Fruit fly (Drosophila melanogaster) whole organism, embryonic: ENCODE measurements around the gene scny.

ENCODE experiments used
- Atf-2 ChIP-seq: fragments of 200-800 bp; sonication (Bioruptor generic); optimal IDR thresholded peaks from 2 replicates; lab custom pipeline; 2016; ENCODE audit warnings: missing biosample characterization, missing genetic modification characterization
- B-H2 ChIP-seq: fragments of 200-800 bp; sonication (Bioruptor generic); optimal IDR thresholded peaks from 2 replicates; lab custom pipeline; 2018; ENCODE audit warnings: missing biosample characterization, mild to moderate bottlenecking, missing genetic modification characterization
- CG12219 ChIP-seq: fragments of 200-800 bp; sonication (Bioruptor generic); optimal IDR thresholded peaks from 3 replicates; lab custom pipeline; 2018; ENCODE audit warnings: missing biosample characterization, mild to moderate bottlenecking, missing genetic modification characterization
- CG12942 ChIP-seq: fragments of 200-800 bp; sonication (Bioruptor generic); optimal IDR thresholded peaks from 3 replicates; lab custom pipeline; 2016; ENCODE audit warnings: missing biosample characterization, missing genetic modification characterization
- CG13424 ChIP-seq: fragments of 200-800 bp; sonication (Bioruptor generic); optimal IDR thresholded peaks from 2 replicates; lab custom pipeline; 2019; ENCODE audit warnings: missing biosample characterization, mild to moderate bottlenecking, missing genetic modification characterization, moderate library complexity
- CG13894 ChIP-seq: fragments of 200-800 bp; sonication (Bioruptor generic); optimal IDR thresholded peaks from 3 replicates; lab custom pipeline; 2018; ENCODE audit warnings: missing biosample characterization, mild to moderate bottlenecking, missing genetic modification characterization, moderate library complexity
- CG15011 ChIP-seq: fragments of 200-800 bp; sonication (Bioruptor generic); optimal IDR thresholded peaks from 3 replicates; lab custom pipeline; 2018; ENCODE audit warnings: missing biosample characterization, mild to moderate bottlenecking, missing genetic modification characterization
- CG15601 ChIP-seq: fragments of 200-800 bp; sonication (Bioruptor generic); optimal IDR thresholded peaks from 3 replicates; lab custom pipeline; 2019; ENCODE audit warnings: missing biosample characterization, mild to moderate bottlenecking, missing genetic modification characterization, moderate library complexity
- CG17328 ChIP-seq: fragments of 200-800 bp; sonication (Bioruptor generic); IDR thresholded peaks from 2 replicates; pipeline ENCODE4 v1.3.6; 2022; ENCODE audit warnings: missing biosample characterization, missing genetic modification characterization
- CG17912 ChIP-seq: fragments of 200-800 bp; sonication (Bioruptor generic); optimal IDR thresholded peaks from 2 replicates; lab custom pipeline; 2018; ENCODE audit warnings: missing biosample characterization, mild to moderate bottlenecking, missing genetic modification characterization
- CG1792 ChIP-seq: fragments of 200-800 bp; sonication (Bioruptor generic); optimal IDR thresholded peaks from 2 replicates; lab custom pipeline; 2016; ENCODE audit warnings: missing biosample characterization, missing genetic modification characterization
- CG2129 ChIP-seq: fragments of 200-800 bp; sonication (Bioruptor generic); IDR thresholded peaks from 2 replicates; pipeline ENCODE4 v1.3.6; 2022; ENCODE audit warnings: missing biosample characterization, missing genetic modification characterization; ENCODE audit not compliant: partially characterized antibody
- CG2678 ChIP-seq: fragments of 200-800 bp; sonication (Bioruptor generic); optimal IDR thresholded peaks from 3 replicates; lab custom pipeline; 2019; ENCODE audit warnings: missing biosample characterization, mild to moderate bottlenecking, missing genetic modification characterization, moderate library complexity
- CG30431 ChIP-seq: fragments of 200-800 bp; sonication (Bioruptor generic); optimal IDR thresholded peaks from 2 replicates; lab custom pipeline; 2017; ENCODE audit warnings: missing biosample characterization, missing genetic modification characterization
- CG3065 ChIP-seq: fragments of 200-800 bp; sonication (Bioruptor generic); optimal IDR thresholded peaks from 2 replicates; lab custom pipeline; 2016; ENCODE audit warnings: missing biosample characterization, missing genetic modification characterization
- CG3995 ChIP-seq: fragments of 200-800 bp; sonication (Bioruptor generic); optimal IDR thresholded peaks from 3 replicates; lab custom pipeline; 2016; ENCODE audit warnings: missing biosample characterization, missing genetic modification characterization
- CG4854 ChIP-seq: fragments of 200-800 bp; sonication (Bioruptor generic); optimal IDR thresholded peaks from 2 replicates; lab custom pipeline; 2016; ENCODE audit warnings: missing biosample characterization, missing genetic modification characterization, inconsistent platforms
- CG8478 ChIP-seq: fragments of >200 bp; optimal IDR thresholded peaks from 2 replicates; lab custom pipeline; 2018
- CG9215 ChIP-seq: fragments of 200-800 bp; sonication (Bioruptor generic); IDR thresholded peaks from 2 replicates; pipeline ENCODE4 v1.3.6; 2022; ENCODE audit warnings: missing biosample characterization, missing genetic modification characterization
- CG9876 ChIP-seq: fragments of 200-800 bp; sonication (Bioruptor generic); optimal IDR thresholded peaks from 2 replicates; lab custom pipeline; 2016; ENCODE audit warnings: missing biosample characterization, missing genetic modification characterization
- CoRest ChIP-seq: fragments of 200-800 bp; sonication (Bioruptor generic); optimal IDR thresholded peaks from 3 replicates; lab custom pipeline; 2018; ENCODE audit warnings: missing biosample characterization, mild to moderate bottlenecking, missing genetic modification characterization, moderate library complexity
- Dfd ChIP-seq, 2 experiments: fragments of >200 bp; optimal IDR thresholded peaks; 2 replicates each; lab custom pipeline; 2017; ENCODE audit warnings: missing biosample characterization in 2 of 2, missing genetic modification characterization in 2 of 2
- Doc2 ChIP-seq: fragments of 200-800 bp; sonication (Bioruptor generic); IDR thresholded peaks from 2 replicates; pipeline ENCODE4 v1.3.6; 2022; ENCODE audit warnings: missing biosample characterization, missing genetic modification characterization
- Drgx ChIP-seq: fragments of 200-800 bp; sonication (Bioruptor generic); IDR thresholded peaks from 2 replicates; pipeline ENCODE4 v1.3.6; 2022; ENCODE audit warnings: missing biosample characterization, missing genetic modification characterization
- HmgZ ChIP-seq: fragments of 200-800 bp; sonication (Bioruptor generic); optimal IDR thresholded peaks from 2 replicates; lab custom pipeline; 2018; ENCODE audit warnings: missing biosample characterization, mild to moderate bottlenecking, missing genetic modification characterization
- Lpt ChIP-seq: fragments of >200 bp; optimal IDR thresholded peaks from 2 replicates; lab custom pipeline; 2018; ENCODE audit warnings: missing biosample characterization, missing genetic modification characterization
- NFAT ChIP-seq: fragments of 200-800 bp; sonication (Bioruptor generic); IDR thresholded peaks from 2 replicates; pipeline ENCODE4 v1.3.6; 2022; ENCODE audit warnings: missing biosample characterization, missing genetic modification characterization
- Nf-YA ChIP-seq: fragments of 200-800 bp; sonication (Bioruptor generic); IDR thresholded peaks from 2 replicates; pipeline ENCODE4 v1.3.6; 2022; ENCODE audit warnings: missing biosample characterization, missing genetic modification characterization
- Optix ChIP-seq: fragments of 200-800 bp; sonication (Bioruptor generic); IDR thresholded peaks from 3 replicates; pipeline ENCODE4 v1.3.6; 2022; ENCODE audit warnings: missing biosample characterization, missing genetic modification characterization
- Spps ChIP-seq: fragments of 200-800 bp; sonication (Bioruptor generic); optimal IDR thresholded peaks from 2 replicates; lab custom pipeline; 2018; ENCODE audit warnings: missing biosample characterization, mild to moderate bottlenecking, missing genetic modification characterization
- Stat92E ChIP-seq, 3 experiments: fragments of >200 bp in 2 of 3; fragments of 200-800 bp in 1 of 3; sonication (Bioruptor generic) in 1 of 3; optimal IDR thresholded peaks; 2 replicates each; lab custom pipeline; 2017 to 2019; ENCODE audit warnings: missing biosample characterization in 3 of 3, missing genetic modification characterization in 3 of 3, mild to moderate bottlenecking in 1 of 3, moderate library complexity in 1 of 3
- TFAM ChIP-seq: fragments of 200-800 bp; sonication (Bioruptor generic); optimal IDR thresholded peaks from 2 replicates; lab custom pipeline; 2017; ENCODE audit warnings: missing biosample characterization, missing genetic modification characterization, inconsistent platforms
- Xbp1 ChIP-seq: fragments of 200-800 bp; sonication (Bioruptor generic); optimal IDR thresholded peaks from 3 replicates; lab custom pipeline; 2016; ENCODE audit warnings: missing biosample characterization, mild to moderate bottlenecking, missing genetic modification characterization
- Xrp1 ChIP-seq: fragments of 200-800 bp; sonication (Bioruptor generic); IDR thresholded peaks from 2 replicates; pipeline ENCODE4 v1.3.6; 2022; ENCODE audit warnings: missing biosample characterization, missing genetic modification characterization
- abd-A ChIP-seq: fragments of 200-800 bp; sonication (Bioruptor generic); optimal IDR thresholded peaks from 3 replicates; lab custom pipeline; 2019; ENCODE audit warnings: missing biosample characterization, mild to moderate bottlenecking, missing genetic modification characterization, moderate library complexity
- bab2 ChIP-seq: fragments of 200-800 bp; sonication (Bioruptor generic); optimal IDR thresholded peaks from 2 replicates; lab custom pipeline; 2016; ENCODE audit warnings: missing biosample characterization, missing genetic modification characterization
- ken ChIP-seq: fragments of 200-800 bp; sonication (Bioruptor generic); IDR thresholded peaks from 3 replicates; pipeline ENCODE4 v1.3.6; 2022; ENCODE audit warnings: missing biosample characterization, missing genetic modification characterization
- kni ChIP-seq: fragments of 200-800 bp; sonication (Bioruptor generic); optimal IDR thresholded peaks from 3 replicates; lab custom pipeline; 2017; ENCODE audit warnings: mild to moderate bottlenecking, missing biosample characterization, missing genetic modification reagents, missing genetic modification characterization
- lbe ChIP-seq: fragments of 200-800 bp; sonication (Bioruptor generic); optimal IDR thresholded peaks from 2 replicates; lab custom pipeline; 2016; ENCODE audit warnings: missing biosample characterization, mild to moderate bottlenecking, missing genetic modification characterization
- luna ChIP-seq: fragments of 200-800 bp; sonication (Bioruptor generic); optimal IDR thresholded peaks from 2 replicates; lab custom pipeline; 2016; ENCODE audit warnings: missing biosample characterization, missing genetic modification characterization
- maf-S ChIP-seq: fragments of 200-800 bp; sonication (Bioruptor generic); optimal IDR thresholded peaks from 2 replicates; lab custom pipeline; 2016; ENCODE audit warnings: missing biosample characterization, missing genetic modification characterization
- oc ChIP-seq: fragments of 200-800 bp; sonication (Bioruptor generic); optimal IDR thresholded peaks from 2 replicates; lab custom pipeline; 2018; ENCODE audit warnings: missing biosample characterization, mild to moderate bottlenecking, missing genetic modification characterization, moderate library complexity
- org-1 ChIP-seq: fragments of 200-800 bp; sonication (Bioruptor generic); optimal IDR thresholded peaks from 2 replicates; lab custom pipeline; 2017; ENCODE audit warnings: missing biosample characterization, missing genetic modification characterization
- pum ChIP-seq: fragments of 200-800 bp; sonication (Bioruptor generic); optimal IDR thresholded peaks from 2 replicates; lab custom pipeline; 2016; ENCODE audit warnings: missing biosample characterization, missing genetic modification characterization
- ranshi ChIP-seq: fragments of 200-800 bp; sonication (Bioruptor generic); IDR thresholded peaks from 2 replicates; pipeline ENCODE4 v1.3.6; 2022; ENCODE audit warnings: missing biosample characterization, missing genetic modification characterization
- salm ChIP-seq: fragments of 200-800 bp; sonication (Bioruptor generic); optimal IDR thresholded peaks from 2 replicates; lab custom pipeline; 2018; ENCODE audit warnings: missing biosample characterization, mild to moderate bottlenecking, missing genetic modification characterization
- slbo ChIP-seq: fragments of 200-800 bp; sonication (Bioruptor generic); IDR thresholded peaks from 2 replicates; pipeline ENCODE4 v1.3.6; 2022; ENCODE audit warnings: missing biosample characterization, missing genetic modification characterization
- sug ChIP-seq: fragments of 200-800 bp; optimal IDR thresholded peaks from 2 replicates; lab custom pipeline; 2019; ENCODE audit warnings: missing biosample characterization, mild to moderate bottlenecking, missing genetic modification characterization, moderate library complexity
- tgo ChIP-seq: fragments of 200-800 bp; sonication (Bioruptor generic); IDR thresholded peaks from 3 replicates; pipeline ENCODE4 v1.3.6; 2022; ENCODE audit warnings: missing biosample characterization, missing genetic modification characterization
- tin ChIP-seq: fragments of 200-800 bp; sonication (Bioruptor generic); optimal IDR thresholded peaks from 3 replicates; lab custom pipeline; 2016; ENCODE audit warnings: missing biosample characterization, missing genetic modification characterization

The scny gene

DNA sequence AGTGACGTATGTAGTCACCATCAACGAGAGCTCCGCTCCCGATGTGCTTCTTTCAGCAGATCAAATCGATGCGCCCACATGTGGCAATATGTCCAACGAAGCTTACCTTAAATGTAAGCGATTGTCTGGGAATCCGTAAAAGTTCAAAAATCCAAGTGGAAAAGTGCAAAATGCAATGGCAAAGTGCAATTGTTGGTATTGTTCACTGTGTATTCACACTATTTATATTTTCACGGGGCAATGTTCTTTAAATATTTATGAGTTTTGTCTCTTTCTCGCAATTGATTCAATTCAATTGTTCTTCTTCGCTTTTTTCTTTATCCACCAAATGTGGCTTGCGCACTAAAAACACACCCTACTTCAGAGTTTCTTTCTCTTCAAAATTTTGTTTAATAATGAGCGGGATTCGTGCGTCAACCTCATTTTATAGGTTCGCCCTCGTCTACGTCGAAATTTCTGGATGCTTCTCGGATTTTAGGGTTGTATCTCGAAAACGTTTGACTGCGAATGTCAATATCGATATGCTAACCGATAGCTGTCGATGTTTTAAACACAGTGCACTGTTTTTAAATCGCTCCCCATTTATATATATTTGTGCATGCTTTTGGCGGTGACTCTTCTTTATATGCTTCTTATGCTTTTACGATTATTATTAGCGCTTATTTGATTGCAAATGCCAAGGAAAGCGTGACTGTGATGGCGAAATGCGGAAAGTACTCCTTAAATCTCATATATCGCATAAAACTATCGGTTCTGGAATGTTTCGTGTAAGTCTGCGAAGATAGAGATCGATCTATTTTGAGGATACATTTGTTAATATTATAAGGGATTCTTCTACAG is 16.8 kb upstream of the scny start, which contains the start of gene DnaJ-1 (continued):
- TF ChIP-seq Spps (tag; lab: Kevin White, UChicago) = no peak
- TF ChIP-seq tgo (GFP tag; lab: Robert Waterston, UW) = peak; percentile 31; the same call in 1 of the 3 replicates
- peak; percentile 65 for TF ChIP-seq CG15601 (tag; lab: Kevin White, UChicago)
- TF ChIP-seq org-1 (GFP tag; lab: Kevin White, UChicago) = no peak
- peak; percentile 19 for TF ChIP-seq salm (tag; lab: Kevin White, UChicago)
- TF ChIP-seq CG17328 = no peak
- peak; percentile 52 for TF ChIP-seq kni (GFP tag; lab: Kevin White, UChicago)
- no peak for TF ChIP-seq Doc2 (GFP tag; lab: Robert Waterston, UW)
- TF ChIP-seq Nf-YA (GFP tag; lab: Robert Waterston, UW) = no peak
- TF ChIP-seq abd-A = peak; percentile 51
- TF ChIP-seq Lpt (GFP tag; lab: Kevin White, UChicago) = no peak
- TF ChIP-seq CG3995 (GFP tag; lab: Kevin White, UChicago) = peak; percentile 90
- TF ChIP-seq CG12219 (GFP tag; lab: Kevin White, UChicago) = no peak
- TF ChIP-seq CG17912 = peak; percentile 27
- no peak for TF ChIP-seq CG8478
- no peak for TF ChIP-seq tin
- no peak for TF ChIP-seq Optix (GFP tag; lab: Robert Waterston, UW)
- TF ChIP-seq slbo (GFP tag; lab: Robert Waterston, UW) = no peak
- TF ChIP-seq CG12942 (GFP tag; lab: Kevin White, UChicago) = no peak
- peak; percentile 99 for TF ChIP-seq CG2129 (GFP tag; lab: Robert Waterston, UW)
- TF ChIP-seq CoRest = peak; percentile 6
- TF ChIP-seq Drgx (GFP tag; lab: Robert Waterston, UW) = no peak
- TF ChIP-seq ken (GFP tag; lab: Robert Waterston, UW) = no peak; the same call in 2 of the 3 replicates
- peak; percentile 3 for TF ChIP-seq bab2 (GFP tag; lab: Kevin White, UChicago)
- TF ChIP-seq CG15011 (GFP tag; lab: Kevin White, UChicago) = peak; percentile 20
- TF ChIP-seq ranshi (GFP tag; lab: Robert Waterston, UW) = no peak
- TF ChIP-seq CG1792 (GFP tag; lab: Kevin White, UChicago) = no peak
- TF ChIP-seq sug (tag; lab: Kevin White, UChicago) = peak; percentile 5
- no peak for TF ChIP-seq pum (GFP tag; lab: Kevin White, UChicago)
- no peak for TF ChIP-seq B-H2
- TF ChIP-seq TFAM = no peak
- TF ChIP-seq CG9876 (GFP tag; lab: Kevin White, UChicago) = no peak
- TF ChIP-seq Atf-2 = no peak
- peak in 1 of 3 experiments; percentile 77 for TF ChIP-seq Stat92E (GFP tag; optimal IDR thresholded peaks at IDR 0.05; lab: Kevin White, UChicago)
- peak; percentile 43 for TF ChIP-seq CG2678 (tag; lab: Kevin White, UChicago)
- no peak for TF ChIP-seq CG30431
- TF ChIP-seq oc = no peak
- TF ChIP-seq HmgZ (tag; lab: Kevin White, UChicago) = peak; percentile 60
- TF ChIP-seq CG4854 = no peak
- no peak for TF ChIP-seq CG13424 (tag; lab: Kevin White, UChicago)
- TF ChIP-seq luna (GFP tag; lab: Kevin White, UChicago) = peak; percentile 41
- peak; percentile 29; the same call in 1 of the 2 replicates for TF ChIP-seq NFAT
- no peak for TF ChIP-seq Xrp1 (GFP tag; lab: Robert Waterston, UW)
- TF ChIP-seq CG13894 (tag; lab: Kevin White, UChicago) = peak; percentile 75
- TF ChIP-seq CG3065 (GFP tag; lab: Kevin White, UChicago) = no peak
- no peak for TF ChIP-seq maf-S (GFP tag; lab: Kevin White, UChicago)
- no peak for TF ChIP-seq Xbp1
- peak; percentile 68 for TF ChIP-seq lbe (GFP tag; lab: Kevin White, UChicago)
- TF ChIP-seq CG9215 = no peak
- no peak for TF ChIP-seq Dfd (GFP tag; optimal IDR thresholded peaks at IDR 0.05; lab: Kevin White, UChicago)
